Worm (Caenorhabditis elegans) whole organism, late embryonic: Measurements from ENCODE around the gene ser-2.
A peak's percentile ranks its signal among the peaks of the same experiment; 100 is the strongest.

ENCODE experiments used
- C08G9.2 ChIP-seq: sonication (generic microtip); optimal IDR thresholded peaks from 2 replicates; lab custom pipeline; 2016; ENCODE audit warnings: mild to moderate bottlenecking, missing genetic modification characterization, moderate library complexity, missing compliant biosample characterization
- C38D4.7 ChIP-seq: fragments of 200-800 bp; sonication (Bioruptor generic); optimal IDR thresholded peaks from 2 replicates; lab custom pipeline; 2018; ENCODE audit warnings: mild to moderate bottlenecking, missing genetic modification characterization, moderate library complexity, missing compliant biosample characterization
- F13H6.1 ChIP-seq: sonication (generic microtip); optimal IDR thresholded peaks from 2 replicates; lab custom pipeline; 2016; ENCODE audit warnings: missing genetic modification characterization, missing compliant biosample characterization
- K02D7.2 ChIP-seq: sonication (generic microtip); optimal IDR thresholded peaks from 2 replicates; lab custom pipeline; 2017; ENCODE audit warnings: mild to moderate bottlenecking, missing genetic modification characterization, missing compliant biosample characterization
- K09A11.1 ChIP-seq: sonication (generic microtip); optimal IDR thresholded peaks from 2 replicates; lab custom pipeline; 2017; ENCODE audit warnings: antibody characterized with exemption, mild to moderate bottlenecking, missing genetic modification characterization, missing compliant biosample characterization; ENCODE audit not compliant: insufficient read depth
- T23F11.4 ChIP-seq: fragments of 200-800 bp; sonication (Bioruptor generic); optimal IDR thresholded peaks from 2 replicates; lab custom pipeline; 2018; ENCODE audit warnings: mild to moderate bottlenecking, missing genetic modification characterization, missing compliant biosample characterization
- Y22D7AL.16 ChIP-seq: sonication (generic microtip); optimal IDR thresholded peaks from 2 replicates; lab custom pipeline; 2016; ENCODE audit warnings: missing genetic modification characterization, missing compliant biosample characterization
- ama-1 ChIP-seq: fragments of 150-350 bp; optimal IDR thresholded peaks from 2 replicates; lab custom pipeline; 2014
- ceh-14 ChIP-seq: sonication (generic microtip); optimal IDR thresholded peaks from 2 replicates; lab custom pipeline; 2016; ENCODE audit warnings: missing genotype, missing genetic modification characterization, missing compliant biosample characterization
- ceh-18 ChIP-seq: sonication (generic microtip); optimal IDR thresholded peaks from 2 replicates; lab custom pipeline; 2016; ENCODE audit warnings: missing genetic modification characterization, missing compliant biosample characterization
- ceh-2 ChIP-seq: sonication (generic microtip); optimal IDR thresholded peaks from 2 replicates; lab custom pipeline; 2016; ENCODE audit warnings: missing genotype, missing genetic modification characterization, missing compliant biosample characterization
- ceh-31 ChIP-seq: sonication (generic microtip); optimal IDR thresholded peaks from 2 replicates; lab custom pipeline; 2016; ENCODE audit warnings: missing genetic modification characterization, missing compliant biosample characterization
- ceh-34 ChIP-seq: sonication (generic microtip); optimal IDR thresholded peaks from 2 replicates; lab custom pipeline; 2016; ENCODE audit warnings: mild to moderate bottlenecking, missing genetic modification characterization, missing compliant biosample characterization
- che-1 ChIP-seq: sonication (generic microtip); optimal IDR thresholded peaks from 2 replicates; lab custom pipeline; 2016; ENCODE audit warnings: mild to moderate bottlenecking, missing genetic modification characterization, missing compliant biosample characterization
- dmd-4 ChIP-seq: sonication (generic microtip); optimal IDR thresholded peaks from 2 replicates; lab custom pipeline; 2016; ENCODE audit warnings: borderline replicate concordance, missing genetic modification characterization, missing compliant biosample characterization
- dve-1 ChIP-seq: sonication (generic microtip); optimal IDR thresholded peaks from 2 replicates; lab custom pipeline; 2017; ENCODE audit warnings: antibody characterized with exemption, mild to moderate bottlenecking, missing genetic modification characterization, missing compliant biosample characterization
- elt-2 ChIP-seq: sonication (generic microtip); optimal IDR thresholded peaks from 2 replicates; lab custom pipeline; 2016; ENCODE audit warnings: missing genetic modification reagents, missing genetic modification characterization, missing compliant biosample characterization
- ets-4 ChIP-seq: sonication (generic microtip); optimal IDR thresholded peaks from 2 replicates; lab custom pipeline; 2016; ENCODE audit warnings: missing genetic modification characterization, missing compliant biosample characterization
- fax-1 ChIP-seq: sonication (generic microtip); optimal IDR thresholded peaks from 2 replicates; lab custom pipeline; 2016; ENCODE audit warnings: missing genotype, missing genetic modification characterization, missing compliant biosample characterization
- fkh-10 ChIP-seq: fragments of 150-350 bp; optimal IDR thresholded peaks from 2 replicates; lab custom pipeline; 2014; ENCODE audit warnings: missing biosample characterization, missing genetic modification reagents, missing genetic modification characterization
- hlh-13 ChIP-seq: fragments of 200-800 bp; sonication (Bioruptor generic); optimal IDR thresholded peaks from 2 replicates; lab custom pipeline; 2018; ENCODE audit warnings: mild to moderate bottlenecking, missing genetic modification characterization, missing compliant biosample characterization
- hlh-30 ChIP-seq: sonication (generic microtip); optimal IDR thresholded peaks from 2 replicates; lab custom pipeline; 2017; ENCODE audit warnings: antibody characterized with exemption, missing genetic modification characterization, missing compliant biosample characterization; ENCODE audit not compliant: insufficient read depth
- hlh-6 ChIP-seq: sonication (generic microtip); optimal IDR thresholded peaks from 2 replicates; lab custom pipeline; 2016; ENCODE audit warnings: missing genotype, missing genetic modification characterization, missing compliant biosample characterization
- hlh-8 ChIP-seq: sonication (generic microtip); optimal IDR thresholded peaks from 2 replicates; lab custom pipeline; 2016; ENCODE audit warnings: missing genotype, missing genetic modification characterization, missing compliant biosample characterization
- lin-11 ChIP-seq: fragments of 200-800 bp; sonication (Bioruptor generic); optimal IDR thresholded peaks from 2 replicates; lab custom pipeline; 2018; ENCODE audit warnings: mild to moderate bottlenecking, missing genetic modification characterization, missing compliant biosample characterization
- madf-2 ChIP-seq: sonication (generic microtip); optimal IDR thresholded peaks from 2 replicates; lab custom pipeline; 2017; ENCODE audit warnings: missing genetic modification characterization, missing compliant biosample characterization
- mec-3 ChIP-seq: sonication (generic microtip); optimal IDR thresholded peaks from 2 replicates; lab custom pipeline; 2016; ENCODE audit warnings: borderline replicate concordance, missing genetic modification characterization, missing compliant biosample characterization
- nfya-1 ChIP-seq: sonication (generic microtip); optimal IDR thresholded peaks from 2 replicates; lab custom pipeline; 2017; ENCODE audit warnings: missing genetic modification characterization, mild to moderate bottlenecking, missing compliant biosample characterization, antibody characterized with exemption, moderate library complexity
- nhr-11 ChIP-seq: fragments of 150-350 bp; optimal IDR thresholded peaks from 2 replicates; lab custom pipeline; 2014; ENCODE audit warnings: missing biosample characterization, missing genetic modification characterization
- npax-4 ChIP-seq: sonication (generic microtip); optimal IDR thresholded peaks from 2 replicates; lab custom pipeline; 2016; ENCODE audit warnings: missing genetic modification characterization, missing compliant biosample characterization
- pag-3 ChIP-seq: sonication (generic microtip); optimal IDR thresholded peaks from 2 replicates; lab custom pipeline; 2016; ENCODE audit warnings: missing compliant biosample characterization, missing genetic modification characterization, borderline replicate concordance
- pat-9 ChIP-seq: fragments of 200-800 bp; sonication (Bioruptor generic); optimal IDR thresholded peaks from 2 replicates; lab custom pipeline; 2018; ENCODE audit warnings: mild to moderate bottlenecking, missing genetic modification characterization, moderate library complexity, missing compliant biosample characterization
- pha-2 ChIP-seq: sonication (generic microtip); optimal IDR thresholded peaks from 2 replicates; lab custom pipeline; 2017; ENCODE audit warnings: mild to moderate bottlenecking, missing genetic modification characterization, missing compliant biosample characterization
- pros-1 ChIP-seq: fragments of 150-350 bp; optimal IDR thresholded peaks from 2 replicates; lab custom pipeline; 2014; ENCODE audit warnings: missing biosample characterization, missing genetic modification reagents, missing genetic modification characterization
- ref-2 ChIP-seq: sonication (generic microtip); optimal IDR thresholded peaks from 2 replicates; lab custom pipeline; 2016; ENCODE audit warnings: missing genetic modification characterization, missing compliant biosample characterization
- rnt-1 ChIP-seq: sonication (generic microtip); optimal IDR thresholded peaks from 2 replicates; lab custom pipeline; 2016; ENCODE audit warnings: missing genetic modification characterization, missing compliant biosample characterization
- sdc-2 ChIP-seq: sonication (generic microtip); optimal IDR thresholded peaks from 2 replicates; lab custom pipeline; 2016; ENCODE audit warnings: missing genotype, missing genetic modification characterization, missing compliant biosample characterization
- syd-9 ChIP-seq: sonication (generic microtip); optimal IDR thresholded peaks from 2 replicates; lab custom pipeline; 2016; ENCODE audit warnings: mild to moderate bottlenecking, missing genetic modification characterization, moderate library complexity, missing compliant biosample characterization
- tbx-2 ChIP-seq: sonication (generic microtip); optimal IDR thresholded peaks from 2 replicates; lab custom pipeline; 2016; ENCODE audit warnings: missing genetic modification characterization, missing compliant biosample characterization
- ttx-3 ChIP-seq: sonication (generic microtip); optimal IDR thresholded peaks from 2 replicates; lab custom pipeline; 2016; ENCODE audit warnings: missing genetic modification reagents, missing genetic modification characterization, missing compliant biosample characterization
- unc-42 ChIP-seq: sonication (generic microtip); optimal IDR thresholded peaks from 2 replicates; lab custom pipeline; 2016; ENCODE audit warnings: missing genotype, missing genetic modification characterization, missing compliant biosample characterization
- unc-86 ChIP-seq: sonication (generic microtip); optimal IDR thresholded peaks from 2 replicates; lab custom pipeline; 2016; ENCODE audit warnings: missing genetic modification characterization, missing compliant biosample characterization
- zip-5 ChIP-seq: sonication (generic microtip); optimal IDR thresholded peaks from 2 replicates; lab custom pipeline; 2016; ENCODE audit warnings: missing genetic modification characterization, missing compliant biosample characterization
- ztf-16 ChIP-seq: sonication (generic microtip); optimal IDR thresholded peaks from 2 replicates; lab custom pipeline; 2017; ENCODE audit warnings: missing genetic modification characterization, missing compliant biosample characterization

ser-2 gene

ce11 chrX:15276774-15277173 is 26.0 kb downstream of the ser-2 start (continued):
- no peak for TF ChIP-seq ztf-16
- TF ChIP-seq hlh-6 (tag; lab: Kevin White, UChicago) = no peak
- no peak for TF ChIP-seq ama-1 (lab: Kevin White, UChicago)
- TF ChIP-seq sdc-2 (tag; lab: Kevin White, UChicago) = no peak
- TF ChIP-seq pat-9 (tag; lab: Kevin White, UChicago) = no peak
- no peak for TF ChIP-seq pag-3 (tag; lab: Kevin White, UChicago)
- no peak for TF ChIP-seq lin-11 (tag; lab: Kevin White, UChicago)
- no peak for TF ChIP-seq dmd-4
- no peak for TF ChIP-seq pha-2 (tag; lab: Kevin White, UChicago)
- no peak for TF ChIP-seq ref-2 (tag; lab: Kevin White, UChicago)
- TF ChIP-seq elt-2 = no peak
- peak; percentile 65 for TF ChIP-seq ceh-18 (tag; lab: Kevin White, UChicago)
- peak; percentile 11 for TF ChIP-seq ceh-2 (tag; lab: Kevin White, UChicago)
- no peak for TF ChIP-seq mec-3 (tag; lab: Kevin White, UChicago)
- no peak for TF ChIP-seq Y22D7AL.16 (tag; lab: Kevin White, UChicago)
- TF ChIP-seq, all 69 proteins: peak for 12

DNA sequence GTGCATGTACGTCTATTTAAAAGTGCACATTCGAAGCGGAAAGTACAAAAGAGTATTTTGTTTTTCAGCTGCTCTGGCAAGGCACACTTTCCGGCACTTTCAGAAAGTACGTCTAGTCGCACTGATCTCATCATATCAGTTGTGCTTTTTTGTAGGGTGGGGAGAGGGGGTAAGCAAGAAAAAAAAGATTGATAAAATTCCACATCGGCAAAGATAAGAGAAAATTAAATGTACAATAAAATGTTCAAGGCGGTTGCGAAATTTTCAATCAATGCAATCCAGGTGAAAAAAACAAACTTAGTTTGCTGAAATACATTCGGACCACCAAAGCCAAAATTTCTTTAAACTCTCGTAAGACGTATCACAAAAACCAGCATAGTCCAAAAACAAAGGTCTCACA is 26.5 kb downstream of the ser-2 start:
- no peak for TF ChIP-seq ceh-2 (tag; lab: Kevin White, UChicago)
- TF ChIP-seq ttx-3 (tag; lab: Kevin White, UChicago) = no peak
- no peak for TF ChIP-seq sdc-2 (tag; lab: Kevin White, UChicago)

- TF ChIP-seq hlh-30 (tag; lab: Kevin White, UChicago) (peak; percentile 24), C38D4.7 (peak; percentile 9), pha-2 (tag; lab: Kevin White, UChicago) (no peak), hlh-8 (tag; lab: Kevin White, UChicago) (peak; percentile 29), ceh-2 (tag; lab: Kevin White, UChicago) (peak; percentile 9), ttx-3 (tag; lab: Kevin White, UChicago) (no peak), tbx-2 (peak; percentile 73), ref-2 (tag; lab: Kevin White, UChicago) (peak; percentile 82), dve-1 (tag; lab: Kevin White, UChicago) (peak; percentile 76), ceh-31 (tag; lab: Kevin White, UChicago) (peak; percentile 79), unc-86 (tag; lab: Kevin White, UChicago) (no peak), hlh-13 (GFP tag; lab: Kevin White, UChicago) (no peak), elt-2 (peak; percentile 52), K02D7.2 (tag; lab: Kevin White, UChicago) (peak; percentile 35), nfya-1 (tag; lab: Kevin White, UChicago) (peak; percentile 88), ztf-16 (peak; percentile 38), fkh-10 (GFP tag; lab: Kevin White, UChicago) (peak; percentile 51), ets-4 (tag; lab: Kevin White, UChicago) (peak; percentile 46), syd-9 (tag; lab: Kevin White, UChicago) (peak; percentile 76), pros-1 (tag; lab: Kevin White, UChicago) (peak; percentile 82), ceh-14 (tag; lab: Kevin White, UChicago) (peak; percentile 59), nhr-11 (tag; lab: Kevin White, UChicago) (no peak), fax-1 (peak; percentile 41), sdc-2 (tag; lab: Kevin White, UChicago) (peak; percentile 39), che-1 (tag; lab: Kevin White, UChicago) (peak; percentile 40), T23F11.4 (GFP tag; lab: Kevin White, UChicago) (peak; percentile 70), ceh-18 (tag; lab: Kevin White, UChicago) (peak; percentile 94), K09A11.1 (tag; lab: Kevin White, UChicago) (peak; percentile 37), ceh-34 (tag; lab: Kevin White, UChicago) (peak; percentile 90), C08G9.2 (tag; lab: Kevin White, UChicago) (peak; percentile 45), zip-5 (tag; lab: Kevin White, UChicago) (no peak), lin-11 (tag; lab: Kevin White, UChicago) (no peak), Y22D7AL.16 (tag; lab: Kevin White, UChicago) (no peak), F13H6.1 (tag; lab: Kevin White, UChicago) (peak; percentile 58), rnt-1 (tag; lab: Kevin White, UChicago) (peak; percentile 95), unc-42 (no peak), npax-4 (tag; lab: Kevin White, UChicago) (no peak), madf-2 (tag; lab: Kevin White, UChicago) (peak; percentile 37)
Observed at ce11 chrX:15274827-15275761, 27.7 kb downstream of the ser-2 start.
